Worm (Caenorhabditis elegans): Measurements from ENCODE around the gene hsd-2.

Gene hsd-2

DNA sequence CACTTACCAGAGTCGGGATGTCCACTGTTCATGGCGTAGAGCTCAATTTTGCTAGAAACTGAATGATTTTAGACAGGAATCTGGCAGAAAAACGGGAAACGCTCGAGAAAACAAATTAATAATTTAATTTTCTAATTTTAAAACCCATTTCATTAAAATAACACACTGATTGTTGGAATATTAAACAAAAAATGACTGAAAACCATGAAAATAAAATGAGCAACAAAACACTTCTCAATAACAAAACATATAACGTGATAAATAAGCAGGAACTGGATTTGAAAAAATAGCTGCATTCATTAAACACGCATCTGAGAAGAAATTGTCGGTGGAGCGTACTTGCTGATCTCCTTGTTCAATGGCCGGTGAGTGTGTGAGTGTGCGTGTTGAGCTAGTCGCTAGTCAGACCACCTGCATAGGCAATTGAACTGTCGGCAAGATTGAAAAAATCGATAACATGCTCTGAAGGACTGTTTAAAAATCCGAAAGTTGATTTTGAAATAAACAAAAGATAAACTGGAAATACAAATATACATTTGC is 7.4 kb upstream of the hsd-2 start, which contains the start of gene ZC8.6:
Gene ZC8.6 (minus strand): TSS at position 51 of the 540 bp plus-strand sequence.
- no peak for TF ChIP-seq egl-27 (tag; optimal IDR thresholded peaks at IDR 0.05)
- TF ChIP-seq elt-1 (tag; optimal IDR thresholded peaks at IDR 0.05), result no peak
- no peak for TF ChIP-seq nhr-21 (tag; optimal IDR thresholded peaks at IDR 0.05)
- no peak for TF ChIP-seq peb-1 (tag; optimal IDR thresholded peaks at IDR 0.05)
- TF ChIP-seq sma-9 (GFP tag; optimal IDR thresholded peaks at IDR 0.05), result no peak
- no peak for TF ChIP-seq sma-9 (tag; optimal IDR thresholded peaks at IDR 0.05)
- no peak for TF ChIP-seq ceh-16 (tag; optimal IDR thresholded peaks at IDR 0.05)
- no peak for TF ChIP-seq ztf-11 (tag; optimal IDR thresholded peaks at IDR 0.05)
- TF ChIP-seq unc-39 (tag; optimal IDR thresholded peaks at IDR 0.05), result no peak
- TF ChIP-seq nhr-237 (tag; optimal IDR thresholded peaks at IDR 0.05), result no peak
- TF ChIP-seq nhr-25 (tag; optimal IDR thresholded peaks at IDR 0.05), result peak; percentile 3
- TF ChIP-seq unc-55 (GFP tag; optimal IDR thresholded peaks at IDR 0.05), result peak; percentile 70
- TF ChIP-seq lin-39 (tag; optimal IDR thresholded peaks at IDR 0.05), result no peak
- no peak for TF ChIP-seq elt-3 (tag; optimal IDR thresholded peaks at IDR 0.05)
- no peak for TF ChIP-seq ama-1 (optimal IDR thresholded peaks at IDR 0.05)
- no peak for TF ChIP-seq nhr-77 (tag; optimal IDR thresholded peaks at IDR 0.05)
- no peak for TF ChIP-seq Y55F3AM.14 (GFP tag; optimal IDR thresholded peaks at IDR 0.05)
- peak; percentile 62 for TF ChIP-seq C34F6.9 (tag; optimal IDR thresholded peaks at IDR 0.05)
- TF ChIP-seq lin-11 (tag; optimal IDR thresholded peaks at IDR 0.05), result peak; percentile 24
- TF ChIP-seq fos-1 (tag; optimal IDR thresholded peaks at IDR 0.05), result peak; percentile 57
- no peak for TF ChIP-seq nhr-10 (tag; optimal IDR thresholded peaks at IDR 0.05)
- TF ChIP-seq alr-1 (tag; optimal IDR thresholded peaks at IDR 0.05), result no peak
- TF ChIP-seq snpc-4 (tag; optimal IDR thresholded peaks at IDR 0.05), result no peak
- TF ChIP-seq mdl-1 (tag; optimal IDR thresholded peaks at IDR 0.05), result no peak
- no peak for TF ChIP-seq ZK546.5 (tag; optimal IDR thresholded peaks at IDR 0.05)
- peak; percentile 70 for TF ChIP-seq nhr-129 (tag; optimal IDR thresholded peaks at IDR 0.05)
- TF ChIP-seq nhr-11 (tag; optimal IDR thresholded peaks at IDR 0.05), result no peak
- peak; percentile 29 for TF ChIP-seq crh-2 (tag; optimal IDR thresholded peaks at IDR 0.05)
- TF ChIP-seq gmeb-1 (tag; optimal IDR thresholded peaks at IDR 0.05), result peak; percentile 20
- TF ChIP-seq dmd-4 (tag; optimal IDR thresholded peaks at IDR 0.05), result no peak

DNA sequence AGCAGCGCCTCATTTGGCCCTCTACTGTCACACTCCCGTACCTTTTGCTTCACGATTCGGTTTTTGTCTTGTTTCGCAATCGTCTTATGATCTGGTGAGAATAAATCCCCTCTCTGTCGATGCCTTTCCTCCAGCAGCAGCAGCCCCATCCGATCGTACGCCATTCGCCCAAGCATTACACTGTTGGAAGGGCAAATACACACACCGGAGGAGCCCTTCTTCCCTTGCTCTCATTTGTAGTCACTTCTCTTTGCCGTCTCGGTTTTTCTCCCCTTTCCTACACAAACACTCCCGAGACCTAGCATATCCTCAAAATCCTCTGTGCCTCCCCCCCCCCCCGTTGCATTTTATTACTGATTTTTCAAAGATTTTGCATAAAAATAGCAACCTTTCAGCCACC is 6.2 kb upstream of the hsd-2 start, which contains the start of gene set-30:
Gene set-30 (plus strand): TSS at position 396 of the 400 bp plus-strand sequence.
- TF ChIP-seq nhr-129 (tag; optimal IDR thresholded peaks at IDR 0.05) (peak; percentile 33), C34F6.9 (tag; optimal IDR thresholded peaks at IDR 0.05) (no peak), ama-1 (optimal IDR thresholded peaks at IDR 0.05) (no peak)

DNA sequence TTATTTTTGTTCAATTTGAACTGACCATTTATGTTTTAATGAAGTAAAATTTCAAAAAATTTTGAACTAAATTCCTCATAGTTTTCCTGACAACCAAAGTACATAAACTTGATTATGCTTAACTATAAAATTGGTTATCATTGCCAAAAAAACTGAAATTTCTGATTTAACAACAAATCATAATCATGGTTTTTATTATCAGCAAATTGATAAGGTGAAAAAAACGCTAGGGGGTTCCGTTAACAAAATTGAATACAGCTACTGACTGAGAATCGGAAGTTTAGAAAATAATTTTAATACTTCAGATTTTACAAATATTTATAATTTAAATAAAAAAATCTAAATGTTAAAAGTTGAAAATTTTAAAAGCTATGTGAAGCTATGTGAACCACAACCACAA is 1.9 kb downstream of the hsd-2 start:
- TF ChIP-seq unc-39 (tag; optimal IDR thresholded peaks at IDR 0.05) (no peak), fos-1 (tag; optimal IDR thresholded peaks at IDR 0.05) (peak; percentile 25)

DNA sequence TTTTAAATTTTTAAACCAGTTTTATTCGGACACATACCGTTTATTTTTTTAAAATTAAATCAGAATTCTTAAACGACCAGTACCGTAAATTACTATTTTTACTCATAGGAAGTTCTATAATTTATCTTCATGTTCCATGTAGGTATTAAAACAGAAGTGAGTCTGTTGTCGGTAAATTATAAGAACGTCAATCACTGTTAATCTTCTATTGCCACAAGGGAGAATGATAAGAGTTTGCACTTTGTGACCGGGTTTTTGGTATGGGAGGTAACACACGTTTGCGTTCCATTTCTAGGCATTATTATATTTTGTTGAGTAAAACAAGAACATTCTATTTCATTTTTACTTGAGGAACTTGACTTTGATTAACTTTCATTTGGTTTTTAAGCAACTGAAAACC is 4.0 kb downstream of the hsd-2 start, which contains the start of gene hsd-3:
Gene hsd-3 (plus strand): TSS at position 301 of the 400 bp plus-strand sequence.
- TF ChIP-seq lsy-2 (tag; optimal IDR thresholded peaks at IDR 0.05), result no peak
- no peak for TF ChIP-seq fos-1 (tag; optimal IDR thresholded peaks at IDR 0.05)
- TF ChIP-seq F13H6.1 (tag; optimal IDR thresholded peaks at IDR 0.05), result no peak
- TF ChIP-seq sma-3 (GFP tag; optimal IDR thresholded peaks at IDR 0.05), result no peak
- no peak for TF ChIP-seq unc-62 (GFP tag; optimal IDR thresholded peaks at IDR 0.05)
- no peak for TF ChIP-seq mdl-1 (tag; optimal IDR thresholded peaks at IDR 0.05)
- no peak for TF ChIP-seq sma-9 (GFP tag; optimal IDR thresholded peaks at IDR 0.05)
- TF ChIP-seq sma-9 (tag; optimal IDR thresholded peaks at IDR 0.05), result no peak
- TF ChIP-seq lin-13 (GFP tag; optimal IDR thresholded peaks at IDR 0.05), result no peak

DNA sequence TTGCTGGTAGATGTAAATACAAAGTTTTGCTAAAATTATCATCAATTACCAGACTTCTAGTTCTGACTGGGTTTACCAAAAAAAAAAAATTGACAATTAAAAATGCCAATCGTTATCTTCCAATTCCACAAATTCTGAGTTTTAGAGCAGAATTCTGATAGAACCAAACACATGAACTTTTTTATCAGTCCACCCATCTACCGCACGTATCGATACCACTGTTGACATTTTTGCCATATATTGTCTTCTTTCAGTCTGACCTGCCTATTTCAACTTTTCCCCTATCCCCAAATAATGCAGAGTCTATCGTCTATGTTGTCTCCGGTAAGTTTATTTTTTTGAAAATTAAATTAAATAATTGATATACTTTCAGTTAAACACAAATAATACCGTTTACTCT is 8.8 kb downstream of the hsd-2 start, which contains the start of gene ZC449.7:
Gene ZC449.7 (plus strand): TSS at position 249 of the 400 bp plus-strand sequence.
- no peak for TF ChIP-seq Y55F3AM.14 (GFP tag; optimal IDR thresholded peaks at IDR 0.05)
- no peak for TF ChIP-seq skn-1 (tag; optimal IDR thresholded peaks at IDR 0.05)
- TF ChIP-seq aly-2 (tag; optimal IDR thresholded peaks at IDR 0.05), result no peak
- TF ChIP-seq zag-1 (tag; optimal IDR thresholded peaks at IDR 0.05), result no peak
